Worm (Caenorhabditis elegans) whole organism, mixed stage, embryonic: ENCODE data around the gene fbxa-86.

Experiments
- M03D4.4 ChIP-seq: sonication (generic microtip); optimal IDR thresholded peaks from 2 replicates; lab custom pipeline; 2017; ENCODE audit warnings: mild to moderate bottlenecking, missing genetic modification characterization, missing compliant biosample characterization
- bed-3 ChIP-seq: fragments of 200-800 bp; sonication (Bioruptor generic); optimal IDR thresholded peaks from 3 replicates; lab custom pipeline; 2018; ENCODE audit warnings: mild to moderate bottlenecking, missing genetic modification characterization, moderate library complexity, missing compliant biosample characterization
- blmp-1 ChIP-seq: fragments of 150-350 bp; optimal IDR thresholded peaks from 2 replicates; lab custom pipeline; 2014; ENCODE audit warnings: missing biosample characterization, missing genetic modification characterization
- ceh-39 ChIP-seq: fragments of 150-350 bp; optimal IDR thresholded peaks from 2 replicates; lab custom pipeline; 2014; ENCODE audit warnings: missing biosample characterization, missing genetic modification characterization
- ceh-43 ChIP-seq: fragments of 200-800 bp; sonication (Bioruptor generic); optimal IDR thresholded peaks from 2 replicates; lab custom pipeline; 2018; ENCODE audit warnings: mild to moderate bottlenecking, missing genetic modification characterization, moderate library complexity, missing compliant biosample characterization
- ceh-83 ChIP-seq: fragments of 200-800 bp; sonication (Bioruptor generic); optimal IDR thresholded peaks from 2 replicates; lab custom pipeline; 2018; ENCODE audit warnings: mild to moderate bottlenecking, missing genetic modification characterization, missing compliant biosample characterization
- ces-1 ChIP-seq: fragments of 150-350 bp; optimal IDR thresholded peaks from 2 replicates; lab custom pipeline; 2014; ENCODE audit warnings: missing biosample characterization, missing genetic modification reagents, missing genetic modification characterization
- cnd-1 ChIP-seq: fragments of 200-800 bp; sonication (Bioruptor generic); optimal IDR thresholded peaks from 2 replicates; lab custom pipeline; 2018; ENCODE audit warnings: mild to moderate bottlenecking, missing genetic modification characterization, missing compliant biosample characterization
- drap-1 ChIP-seq: fragments of 200-800 bp; sonication (Bioruptor generic); optimal IDR thresholded peaks from 3 replicates; lab custom pipeline; 2018; ENCODE audit warnings: mild to moderate bottlenecking, missing genetic modification characterization, missing compliant biosample characterization
- elt-1 ChIP-seq: sonication (generic microtip); optimal IDR thresholded peaks from 2 replicates; lab custom pipeline; 2017; ENCODE audit warnings: missing genetic modification characterization, mild to moderate bottlenecking, missing compliant biosample characterization, antibody characterized with exemption, moderate library complexity, borderline replicate concordance; ENCODE audit not compliant: insufficient read depth
- elt-3 ChIP-seq: fragments of 150-350 bp; optimal IDR thresholded peaks from 2 replicates; lab custom pipeline; 2014; ENCODE audit warnings: missing biosample characterization, missing genetic modification characterization
- flh-1 ChIP-seq: fragments of 200-800 bp; sonication (Bioruptor generic); optimal IDR thresholded peaks from 2 replicates; lab custom pipeline; 2018; ENCODE audit warnings: mild to moderate bottlenecking, missing genetic modification characterization, moderate library complexity, missing compliant biosample characterization
- ham-2 ChIP-seq: fragments of 200-800 bp; sonication (Bioruptor generic); optimal IDR thresholded peaks from 2 replicates; lab custom pipeline; 2018; ENCODE audit warnings: mild to moderate bottlenecking, missing genetic modification characterization, missing compliant biosample characterization
- hlh-1 ChIP-seq: fragments of 150-350 bp; optimal IDR thresholded peaks from 2 replicates; lab custom pipeline; 2014; ENCODE audit warnings: missing biosample characterization, missing genetic modification reagents, missing genetic modification characterization
- lin-13 ChIP-seq: fragments of 150-350 bp; optimal IDR thresholded peaks from 2 replicates; lab custom pipeline; 2014; ENCODE audit warnings: missing biosample characterization, missing genetic modification characterization
- lin-32 ChIP-seq: fragments of 200-800 bp; sonication (Bioruptor generic); optimal IDR thresholded peaks from 2 replicates; lab custom pipeline; 2018; ENCODE audit warnings: mild to moderate bottlenecking, missing genetic modification characterization, missing compliant biosample characterization
- lsy-2 ChIP-seq: fragments of 150-350 bp; optimal IDR thresholded peaks from 2 replicates; lab custom pipeline; 2014; ENCODE audit warnings: missing biosample characterization, missing genetic modification characterization
- mab-5 ChIP-seq: fragments of 150-350 bp; optimal IDR thresholded peaks from 2 replicates; lab custom pipeline; 2014; ENCODE audit warnings: missing biosample characterization, missing genetic modification characterization
- mep-1 ChIP-seq: fragments of 150-350 bp; optimal IDR thresholded peaks from 2 replicates; lab custom pipeline; 2017; ENCODE audit warnings: missing biosample characterization, missing genetic modification reagents, missing genetic modification characterization, inconsistent platforms
- mls-2 ChIP-seq: sonication (generic microtip); optimal IDR thresholded peaks from 2 replicates; lab custom pipeline; 2016; ENCODE audit warnings: mild to moderate bottlenecking, missing genetic modification characterization, moderate library complexity, missing compliant biosample characterization
- nhr-12 ChIP-seq: fragments of 150-350 bp; optimal IDR thresholded peaks from 2 replicates; lab custom pipeline; 2014; ENCODE audit warnings: missing biosample characterization, missing genetic modification characterization
- nhr-2 ChIP-seq: fragments of 150-350 bp; optimal IDR thresholded peaks from 2 replicates; lab custom pipeline; 2014; ENCODE audit warnings: missing biosample characterization, missing genetic modification characterization
- nhr-237 ChIP-seq: fragments of 150-350 bp; optimal IDR thresholded peaks from 2 replicates; lab custom pipeline; 2014; ENCODE audit warnings: missing biosample characterization, missing genetic modification characterization
- nhr-28 ChIP-seq: fragments of 150-350 bp; optimal IDR thresholded peaks from 2 replicates; lab custom pipeline; 2014; ENCODE audit warnings: missing biosample characterization, missing genetic modification characterization
- nhr-76 ChIP-seq: sonication (generic microtip); optimal IDR thresholded peaks from 2 replicates; lab custom pipeline; 2017; ENCODE audit warnings: missing biosample characterization, missing genetic modification characterization
- pha-4 ChIP-seq: fragments of 150-350 bp; optimal IDR thresholded peaks from 2 replicates; lab custom pipeline; 2018; ENCODE audit warnings: missing biosample characterization, missing genetic modification reagents, missing genetic modification characterization
- sem-2 ChIP-seq: fragments of 200-800 bp; sonication (Bioruptor generic); optimal IDR thresholded peaks from 2 replicates; lab custom pipeline; 2018; ENCODE audit warnings: mild to moderate bottlenecking, missing genetic modification characterization, missing compliant biosample characterization
- snpc-4 ChIP-seq: fragments of 150-350 bp; optimal IDR thresholded peaks from 2 replicates; lab custom pipeline; 2014; ENCODE audit warnings: missing biosample characterization, missing genetic modification characterization
- sptf-1 ChIP-seq: sonication (generic microtip); optimal IDR thresholded peaks from 2 replicates; lab custom pipeline; 2017; ENCODE audit warnings: mild to moderate bottlenecking, missing genetic modification characterization, moderate library complexity, missing compliant biosample characterization
- tbx-8 ChIP-seq: fragments of 200-800 bp; sonication (Bioruptor generic); optimal IDR thresholded peaks from 2 replicates; lab custom pipeline; 2018; ENCODE audit warnings: mild to moderate bottlenecking, missing genetic modification characterization, moderate library complexity, missing compliant biosample characterization
- unc-120 ChIP-seq: sonication (generic microtip); optimal IDR thresholded peaks from 2 replicates; lab custom pipeline; 2017; ENCODE audit warnings: missing genetic modification characterization, missing compliant biosample characterization; ENCODE audit not compliant: poor library complexity, severe bottlenecking
- unc-39 ChIP-seq: fragments of 150-350 bp; optimal IDR thresholded peaks from 2 replicates; lab custom pipeline; 2014; ENCODE audit warnings: missing biosample characterization, missing genetic modification characterization
- zip-8 ChIP-seq: fragments of 150-350 bp; optimal IDR thresholded peaks from 2 replicates; lab custom pipeline; 2014; ENCODE audit warnings: missing biosample characterization, missing genetic modification characterization

Gene fbxa-86

ce11 chrIV:4937647-4938046 is at the start of gene fbxa-86:
Gene fbxa-86 (minus strand): TSS chrIV:4938013.
- TF ChIP-seq ceh-39 (no peak), unc-120 (no peak), cnd-1 (tag; lab: Kevin White, UChicago) (no peak), zip-8 (tag; lab: Kevin White, UChicago) (no peak), lin-13 (tag; lab: Kevin White, UChicago) (no peak), sptf-1 (no peak), snpc-4 (no peak), flh-1 (GFP tag; lab: Kevin White, UChicago) (no peak), nhr-237 (tag; lab: Kevin White, UChicago) (no peak), hlh-1 (tag; lab: Kevin White, UChicago) (no peak)

- TF ChIP-seq sem-2 (GFP tag; lab: Kevin White, UChicago) (no peak), elt-3 (tag; lab: Kevin White, UChicago) (no peak), elt-1 (no peak), drap-1 (no peak), bed-3 (no peak), nhr-28 (no peak), ceh-39 (no peak), mab-5 (tag; lab: Kevin White, UChicago) (no peak), mls-2 (tag; lab: Kevin White, UChicago) (no peak), sptf-1 (no peak), nhr-2 (tag; lab: Kevin White, UChicago) (no peak)
These were observed 48.4 kb upstream of the fbxa-86 start, which contains the start of gene clec-177 for ce11 chrIV:4986246-4986645. Gene clec-177 (plus strand): TSS chrIV:4986546.

DNA sequence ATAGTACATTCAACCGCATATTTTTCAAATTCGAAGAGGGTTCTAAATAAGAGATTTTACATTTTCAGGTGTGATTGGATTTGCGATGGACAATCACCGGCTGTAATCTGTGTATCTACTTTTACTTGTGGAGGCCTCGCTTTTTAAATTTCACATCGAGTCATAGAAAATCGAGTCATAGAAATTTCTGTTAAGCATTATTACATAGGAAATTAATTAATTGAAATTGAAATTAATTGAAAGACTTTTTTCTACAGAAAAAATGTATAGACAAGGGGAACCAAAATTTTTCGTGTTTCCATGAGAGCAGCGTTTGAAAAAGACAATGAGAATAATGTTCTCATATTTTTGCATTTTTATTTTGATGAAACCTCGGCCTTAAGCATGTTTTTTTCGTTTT is 45.9 kb upstream of the fbxa-86 start, which contains the start of gene clec-176:
Gene clec-176, plus strand, starts transcription at position 301 of the 400 bp plus-strand sequence.
- TF ChIP-seq elt-3 (tag; lab: Kevin White, UChicago) (no peak), lsy-2 (no peak), nhr-2 (tag; lab: Kevin White, UChicago) (no peak), blmp-1 (tag; lab: Kevin White, UChicago) (no peak), pha-4 (tag; lab: Kevin White, UChicago) (no peak), tbx-8 (GFP tag; lab: Kevin White, UChicago) (no peak), cnd-1 (tag; lab: Kevin White, UChicago) (no peak), hlh-1 (tag; lab: Kevin White, UChicago) (no peak), ceh-83 (GFP tag; lab: Kevin White, UChicago) (no peak), zip-8 (tag; lab: Kevin White, UChicago) (no peak), mab-5 (tag; lab: Kevin White, UChicago) (no peak), sem-2 (GFP tag; lab: Kevin White, UChicago) (no peak), lin-32 (GFP tag; lab: Kevin White, UChicago) (no peak), M03D4.4 (tag; lab: Kevin White, UChicago) (no peak), drap-1 (no peak), elt-1 (no peak)

DNA sequence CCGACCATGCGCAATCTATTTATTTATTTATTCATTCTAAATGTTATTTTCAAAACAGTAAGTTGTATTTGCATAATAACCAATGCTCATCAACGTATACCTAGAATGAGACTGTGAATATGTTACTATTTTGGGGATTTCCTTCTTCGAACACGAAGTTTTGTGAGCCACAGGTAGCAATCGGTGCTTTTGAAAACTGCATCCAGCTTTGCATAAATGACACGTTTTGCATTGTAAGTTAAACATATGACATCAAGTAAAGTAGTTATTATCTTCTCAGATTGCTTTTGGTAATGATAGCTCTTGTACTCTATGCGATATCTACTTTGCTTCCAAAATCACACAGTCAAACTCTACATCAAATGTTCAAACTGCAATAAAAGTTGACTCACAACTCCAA is 44.7 kb upstream of the fbxa-86 start, which contains the start of gene E03H12.4:
Gene E03H12.4, plus strand, starts transcription at position 120 of the 400 bp plus-strand sequence.
- TF ChIP-seq mls-2 (tag; lab: Kevin White, UChicago) (no peak), M03D4.4 (tag; lab: Kevin White, UChicago) (no peak), mab-5 (tag; lab: Kevin White, UChicago) (no peak), nhr-2 (tag; lab: Kevin White, UChicago) (no peak), nhr-76 (tag; lab: Kevin White, UChicago) (no peak), cnd-1 (tag; lab: Kevin White, UChicago) (no peak), unc-120 (no peak), nhr-28 (no peak), unc-39 (tag; lab: Kevin White, UChicago) (no peak), ces-1 (GFP tag; lab: Kevin White, UChicago) (no peak)

ce11 chrIV:4981027-4981426 is 43.2 kb upstream of the fbxa-86 start, which contains the start of gene srz-24:
Gene srz-24 (minus strand): TSS chrIV:4981127.
- no peak for TF ChIP-seq elt-3 (tag; lab: Kevin White, UChicago)

ce11 chrIV:4977176-4977693 is 39.4 kb upstream of the fbxa-86 start, which contains the start of gene E03H12.5:
Gene E03H12.5 (plus strand): TSS chrIV:4977226.
- no peak for TF ChIP-seq blmp-1 (tag; lab: Kevin White, UChicago)
- TF ChIP-seq bed-3 = no peak
- TF ChIP-seq ceh-43 (GFP tag; lab: Kevin White, UChicago) = no peak
- no peak for TF ChIP-seq unc-120
- no peak for TF ChIP-seq mep-1 (tag; lab: Kevin White, UChicago)
- no peak for TF ChIP-seq sem-2 (GFP tag; lab: Kevin White, UChicago)
- no peak for TF ChIP-seq M03D4.4 (tag; lab: Kevin White, UChicago)
- TF ChIP-seq nhr-2 (tag; lab: Kevin White, UChicago) = no peak
- TF ChIP-seq unc-39 (tag; lab: Kevin White, UChicago) = no peak
- TF ChIP-seq nhr-12 (tag; lab: Kevin White, UChicago) = no peak
- TF ChIP-seq ham-2 (GFP tag; lab: Kevin White, UChicago) = no peak
- TF ChIP-seq snpc-4 = no peak
- TF ChIP-seq, all 35 proteins: peak for 0
